Fruit fly (Drosophila melanogaster) whole organism, prepupa: ENCODE data around the gene Acp95EF.

Experiments
- CG10631 ChIP-seq: fragments of 200-800 bp; sonication (Bioruptor generic); optimal IDR thresholded peaks from 2 replicates; lab custom pipeline; 2016; ENCODE audit warnings: missing biosample characterization, missing genetic modification characterization
- CG34406 ChIP-seq: fragments of 200-800 bp; sonication (Bioruptor generic); optimal IDR thresholded peaks from 3 replicates; lab custom pipeline; 2016; ENCODE audit warnings: missing biosample characterization, missing genetic modification characterization
- Eip75B ChIP-seq: fragments of 200-800 bp; sonication (Bioruptor generic); optimal IDR thresholded peaks from 3 replicates; lab custom pipeline; 2016; ENCODE audit warnings: missing biosample characterization, missing genetic modification characterization
- Hr39 ChIP-seq: fragments of 200-800 bp; sonication (Bioruptor generic); optimal IDR thresholded peaks from 2 replicates; lab custom pipeline; 2016; ENCODE audit warnings: missing biosample characterization, missing genetic modification characterization
- Sox102F ChIP-seq: fragments of 200-800 bp; sonication (Bioruptor generic); optimal IDR thresholded peaks from 2 replicates; lab custom pipeline; 2016; ENCODE audit warnings: missing biosample characterization, mild to moderate bottlenecking, missing genetic modification characterization
- lz ChIP-seq: fragments of 200-800 bp; sonication (Bioruptor generic); optimal IDR thresholded peaks from 3 replicates; lab custom pipeline; 2016; ENCODE audit warnings: missing biosample characterization, missing genetic modification characterization
- vri ChIP-seq: fragments of 200-800 bp; sonication (Bioruptor generic); optimal IDR thresholded peaks from 3 replicates; lab custom pipeline; 2016; ENCODE audit warnings: missing biosample characterization, mild to moderate bottlenecking, missing genetic modification characterization

dm6 chr3R:24272775-24273290 lies 44.1 kb downstream of the Acp95EF start, which contains the start of gene Orct2:
- TF ChIP-seq CG34406 (GFP tag; lab: Kevin White, UChicago): no peak
- TF ChIP-seq lz (GFP tag; lab: Kevin White, UChicago): no peak
- TF ChIP-seq CG10631: no peak
- TF ChIP-seq vri (GFP tag; lab: Kevin White, UChicago): peak; percentile 37
- TF ChIP-seq Sox102F (GFP tag; lab: Kevin White, UChicago): peak; percentile 30
- TF ChIP-seq Hr39 (GFP tag; lab: Kevin White, UChicago): no peak
- TF ChIP-seq Eip75B (GFP tag; lab: Kevin White, UChicago): peak; percentile 38
